Worm (Caenorhabditis elegans) whole organism, L4/young adult: Measurements from ENCODE around the gene F35G12.7.

ENCODE experiments used
- W03F9.2 ChIP-seq: fragments of 150-350 bp; optimal IDR thresholded peaks from 2 replicates; lab custom pipeline; 2014; ENCODE audit warnings: missing biosample characterization, missing genetic modification characterization
- dao-5 ChIP-seq: sonication (generic microtip); optimal IDR thresholded peaks from 2 replicates; lab custom pipeline; 2016; ENCODE audit warnings: missing genotype, missing genetic modification characterization, moderate library complexity, missing compliant biosample characterization
- him-1 ChIP-seq: sonication (generic microtip); optimal IDR thresholded peaks from 2 replicates; lab custom pipeline; 2016; ENCODE audit warnings: missing genotype, missing genetic modification reagents, missing genetic modification characterization, missing compliant biosample characterization

Gene F35G12.7

DNA sequence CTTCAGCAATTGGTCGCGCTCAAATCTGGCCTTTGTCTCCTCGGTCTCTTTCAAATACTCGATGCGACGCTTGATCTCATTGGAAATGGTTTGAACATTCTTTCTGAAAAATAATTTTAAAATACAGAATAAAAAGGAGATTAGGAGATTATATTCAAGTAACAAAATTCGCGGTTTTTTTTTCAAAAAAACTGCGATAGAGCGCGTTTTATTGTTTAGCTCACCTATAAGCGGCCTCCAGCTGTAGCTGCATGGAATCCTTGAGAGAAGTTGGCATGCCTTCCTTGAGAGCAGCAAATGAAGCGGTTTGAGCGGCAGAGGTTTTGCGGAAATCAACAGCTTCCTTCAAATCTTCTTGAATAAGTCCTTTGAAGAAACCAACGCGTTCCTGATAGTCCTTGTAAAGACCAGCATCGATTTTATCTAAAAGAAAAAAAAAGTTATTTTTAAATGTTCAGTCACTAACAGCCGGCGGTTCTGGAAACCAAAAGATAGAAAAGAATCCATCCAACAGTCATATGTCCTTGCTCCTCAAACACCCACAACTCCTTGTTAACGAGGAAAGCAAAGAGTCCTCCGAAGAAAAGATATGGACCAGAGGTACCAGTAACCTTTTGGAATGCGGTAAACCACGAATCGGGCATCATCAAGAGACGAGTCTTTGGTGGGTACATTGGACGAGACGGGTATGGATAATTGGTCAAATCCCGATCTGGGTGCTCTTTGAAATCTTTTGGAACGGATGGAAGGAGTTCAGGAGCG, 7.8 kb upstream of the F35G12.7 start:
- TF ChIP-seq him-1, result no peak
- TF ChIP-seq W03F9.2 (tag; lab: Kevin White, UChicago), result no peak
- TF ChIP-seq dao-5 (tag; lab: Kevin White, UChicago), result no peak

DNA sequence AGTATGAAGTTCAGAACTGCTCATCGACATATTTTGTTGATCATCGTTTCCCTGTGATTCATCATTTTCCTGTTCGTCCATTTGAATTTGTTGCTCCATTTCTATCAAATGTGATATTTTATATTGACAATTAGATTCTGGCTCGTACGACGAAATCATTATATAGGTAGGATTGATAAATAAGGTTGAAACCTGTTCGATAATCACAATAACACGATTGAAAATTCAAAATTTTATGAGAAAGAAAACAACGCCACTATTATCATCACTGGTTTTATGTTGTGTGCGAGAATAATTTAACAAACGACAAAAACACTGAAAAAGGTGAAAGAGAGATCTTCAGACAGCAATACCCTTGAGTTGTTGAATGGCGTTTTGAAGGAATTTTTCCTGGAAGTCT, 7.2 kb upstream of the F35G12.7 start, which contains the start of gene apc-11:
Gene apc-11, minus strand, starts transcription at position 101 of the 400 bp plus-strand sequence.
- no peak for TF ChIP-seq W03F9.2 (tag; lab: Kevin White, UChicago)
- TF ChIP-seq dao-5 (tag; lab: Kevin White, UChicago), result no peak
- no peak for TF ChIP-seq him-1

DNA sequence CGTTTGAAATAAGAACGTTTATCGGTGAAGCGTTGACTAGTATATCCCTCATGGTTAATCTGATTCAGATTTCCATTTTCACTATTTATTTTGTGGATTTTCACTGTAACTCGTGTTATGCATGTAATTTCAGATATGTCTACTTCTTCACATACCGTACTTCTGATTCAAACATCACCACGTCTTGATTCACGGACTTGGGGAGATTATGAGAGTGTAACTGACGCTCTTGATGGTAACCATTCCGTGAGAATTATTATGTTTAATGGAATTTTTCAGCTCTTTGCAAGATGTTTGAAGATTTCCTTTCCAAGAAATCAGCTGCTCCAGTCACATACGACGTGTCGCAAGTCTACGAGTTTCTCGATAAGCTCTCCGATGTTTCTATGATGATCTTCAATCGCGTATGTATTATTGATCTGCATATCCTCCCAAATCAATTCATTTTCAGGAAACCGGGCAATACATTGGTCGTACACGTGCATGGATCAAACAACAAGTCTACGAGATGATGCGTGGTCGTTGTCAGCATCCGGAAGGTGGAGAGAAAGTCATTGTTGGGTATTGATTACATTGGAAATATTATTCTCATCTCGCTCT, 6.1 kb upstream of the F35G12.7 start, which contains the start of gene erh-2:
Gene erh-2, plus strand, starts transcription at position 134 of the 600 bp plus-strand sequence.
- TF ChIP-seq W03F9.2 (tag; lab: Kevin White, UChicago), result no peak
- TF ChIP-seq dao-5 (tag; lab: Kevin White, UChicago), result no peak
- no peak for TF ChIP-seq him-1

DNA sequence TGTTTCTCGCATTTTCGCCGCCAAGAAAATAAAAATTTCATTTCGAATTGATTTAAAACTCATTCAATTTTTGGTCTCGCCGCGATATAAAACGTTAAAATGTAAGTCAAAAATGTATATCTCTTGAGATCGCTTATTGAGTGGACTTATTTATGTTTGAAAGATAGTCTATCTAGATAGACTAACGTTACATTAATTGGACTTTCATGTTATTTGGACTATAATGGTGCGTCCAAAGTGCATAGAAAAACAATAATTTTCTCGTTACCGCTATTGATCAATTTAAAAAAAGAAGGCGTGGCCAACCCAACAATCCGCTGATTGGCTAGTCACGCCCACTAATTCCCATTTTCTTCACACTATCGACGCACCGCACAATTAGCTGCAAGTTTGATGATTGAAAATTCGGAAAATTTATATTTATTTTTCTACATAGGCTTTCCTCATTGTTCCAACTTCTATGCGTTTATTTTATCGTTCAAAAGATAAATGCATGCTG, 3.0 kb downstream of the F35G12.7 start, which contains the start of gene F35G12.5:
Gene F35G12.5, plus strand, starts transcription at position 51 of the 499 bp plus-strand sequence.
- no peak for TF ChIP-seq W03F9.2 (tag; lab: Kevin White, UChicago)
- no peak for TF ChIP-seq him-1
- TF ChIP-seq dao-5 (tag; lab: Kevin White, UChicago), result no peak

DNA sequence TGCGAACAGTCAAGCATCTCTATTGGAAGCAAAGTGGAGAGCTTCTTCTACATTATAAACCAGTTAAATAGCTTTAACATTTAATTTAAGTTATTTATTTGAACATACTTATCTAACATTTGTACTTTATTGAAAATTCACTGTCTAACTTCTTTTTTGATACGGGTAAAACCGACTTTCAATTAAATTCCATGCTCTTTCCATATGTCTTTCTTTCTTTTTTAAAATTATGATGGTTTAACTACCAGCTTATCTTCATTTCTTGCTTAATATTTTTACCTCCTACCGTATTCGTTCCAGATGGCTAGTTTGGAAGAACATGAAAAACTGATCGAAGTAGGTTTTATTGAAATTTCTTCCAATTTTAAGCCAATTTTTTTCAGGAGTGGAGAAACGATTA, 5.6 kb downstream of the F35G12.7 start, which contains the start of gene F35G12.12:
Gene F35G12.12, plus strand, starts transcription at position 301 of the 400 bp plus-strand sequence.
- TF ChIP-seq dao-5 (tag; lab: Kevin White, UChicago) (no peak), W03F9.2 (tag; lab: Kevin White, UChicago) (no peak), him-1 (no peak)

DNA sequence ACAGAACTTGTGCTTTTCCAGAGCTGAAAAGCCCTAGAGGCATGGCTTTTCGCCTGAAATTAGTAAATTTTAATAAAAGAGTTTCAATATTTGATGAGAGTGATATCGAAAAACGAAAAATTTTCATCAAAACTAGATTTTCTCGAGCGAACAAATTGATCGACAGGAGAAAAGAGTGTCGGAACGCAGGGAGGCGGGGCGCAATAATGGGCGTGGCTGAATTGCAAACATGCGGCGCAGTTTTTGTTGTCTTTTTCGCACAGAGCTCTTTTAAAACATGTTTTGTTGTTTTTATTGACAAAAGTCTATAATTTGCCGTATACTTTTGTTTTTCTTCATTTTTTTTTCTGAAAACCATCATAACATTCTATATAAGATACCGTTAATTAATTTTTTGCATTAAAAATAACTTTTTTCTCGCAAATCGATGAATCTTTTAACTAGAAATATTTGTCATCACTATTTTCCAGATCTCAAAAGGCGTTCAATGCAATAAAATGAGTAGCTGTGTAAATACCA, 8.7 kb downstream of the F35G12.7 start, which contains the start of the genes sel-5 and wdr-48:
Gene sel-5, minus strand, starts transcription at position 53 of the 519 bp plus-strand sequence.
Gene wdr-48, plus strand, starts transcription at position 469 of the 519 bp plus-strand sequence.
- TF ChIP-seq W03F9.2 (tag; lab: Kevin White, UChicago) (peak; percentile 48), dao-5 (tag; lab: Kevin White, UChicago) (no peak)

DNA sequence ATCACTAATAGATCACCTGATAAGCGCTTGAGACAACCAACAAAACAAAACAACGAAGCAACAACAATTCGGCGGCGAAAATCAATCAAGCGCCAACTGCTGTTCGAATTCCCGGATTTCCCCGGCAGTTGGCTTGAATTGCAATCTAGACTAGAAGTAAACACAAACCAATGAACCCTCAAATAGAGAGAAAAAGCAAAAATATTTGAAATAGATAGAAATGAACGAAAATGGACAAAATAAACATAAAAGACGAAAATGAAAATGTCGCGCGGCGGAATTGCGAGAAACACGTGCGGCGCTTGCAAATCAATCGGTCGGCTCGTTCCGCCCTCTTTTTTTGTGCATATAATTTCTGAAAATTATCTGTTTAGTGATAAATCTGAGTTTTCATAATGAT, 18.7 kb downstream of the F35G12.7 start, which contains the start of gene idhg-1:
Gene idhg-1, plus strand, starts transcription at position 343 of the 400 bp plus-strand sequence.
- TF ChIP-seq W03F9.2 (tag; lab: Kevin White, UChicago), result peak; percentile 80
- TF ChIP-seq dao-5 (tag; lab: Kevin White, UChicago), result peak; percentile 54
- TF ChIP-seq him-1, result peak; percentile 66

DNA sequence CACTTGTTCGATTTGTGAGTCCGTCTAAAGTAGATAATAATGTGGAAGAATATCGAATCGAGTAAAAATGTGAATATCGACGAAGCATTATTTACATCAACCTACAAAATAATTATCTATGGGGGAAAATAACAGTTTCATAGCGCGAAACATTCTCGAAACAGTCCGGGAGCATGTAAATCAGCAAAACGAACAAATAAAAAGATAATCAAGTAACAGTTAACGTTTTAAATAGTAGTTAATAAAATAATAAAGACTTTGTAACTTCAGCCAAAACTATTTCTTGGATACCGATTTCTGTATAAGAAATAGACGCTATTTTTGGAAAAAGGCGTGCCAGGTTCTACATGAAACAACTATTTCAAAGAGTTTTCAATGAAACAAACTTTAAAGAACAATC, 19.1 kb downstream of the F35G12.7 start, which contains the start of gene mlcd-1:
Gene mlcd-1, minus strand, starts transcription at position 101 of the 400 bp plus-strand sequence.
- no peak for TF ChIP-seq dao-5 (tag; lab: Kevin White, UChicago)
- no peak for TF ChIP-seq W03F9.2 (tag; lab: Kevin White, UChicago)
- no peak for TF ChIP-seq him-1

DNA sequence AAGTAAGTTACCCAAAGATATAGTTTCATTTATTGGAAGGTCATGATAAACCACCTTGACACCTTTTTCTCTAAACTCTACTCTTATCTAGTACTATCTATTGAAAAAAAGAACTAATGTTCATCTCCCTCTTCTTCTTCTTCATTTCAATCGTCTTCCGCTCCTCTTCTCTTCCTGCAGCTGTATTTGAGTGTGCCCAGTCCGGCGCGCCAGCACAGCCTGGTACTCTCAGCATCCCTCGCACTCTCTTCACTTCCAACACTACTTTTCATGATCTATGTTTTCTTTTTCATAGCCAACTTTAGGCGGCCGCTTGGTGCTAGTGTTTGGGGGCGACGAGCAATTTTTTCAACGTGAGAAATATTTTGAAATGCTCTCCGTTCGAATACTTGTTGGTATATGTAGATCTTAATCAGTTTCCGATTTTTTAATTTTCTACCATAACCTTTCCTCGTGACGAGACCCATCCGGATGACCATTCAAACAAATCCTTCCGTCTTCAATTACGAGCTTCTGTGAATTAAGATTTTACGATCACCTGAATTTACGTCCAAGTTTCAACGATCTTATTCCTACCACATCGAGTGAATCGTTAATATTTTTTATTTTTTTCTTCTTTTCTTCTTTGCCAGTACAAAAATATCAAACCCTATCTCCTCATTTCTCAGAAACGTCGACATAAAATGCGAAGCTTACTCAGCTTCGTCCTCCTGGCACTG, 24.9 kb downstream of the F35G12.7 start, which contains the start of gene pan-1:
Gene pan-1, plus strand, starts transcription at position 669 of the 719 bp plus-strand sequence.
- TF ChIP-seq him-1 (no peak), W03F9.2 (tag; lab: Kevin White, UChicago) (peak; percentile 43), dao-5 (tag; lab: Kevin White, UChicago) (no peak)

DNA sequence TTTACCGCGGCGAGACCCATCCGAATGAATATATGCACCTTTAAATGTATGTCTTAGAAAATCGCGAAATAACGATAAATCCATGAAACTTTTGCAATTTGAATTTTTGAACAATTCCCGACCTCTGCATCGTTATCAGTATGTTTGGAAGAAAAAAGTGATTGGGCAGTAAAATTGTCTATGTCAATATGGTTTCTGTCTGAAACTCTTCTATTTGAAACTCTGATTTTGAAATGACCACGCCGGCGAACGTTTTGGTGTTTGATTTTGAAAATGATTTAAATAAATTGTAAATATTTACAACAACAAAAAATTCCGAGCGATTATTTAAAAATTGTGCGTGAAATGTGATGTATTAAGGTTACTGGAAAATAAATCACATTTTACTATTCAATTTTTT, 25.8 kb downstream of the F35G12.7 start:
- no peak for TF ChIP-seq dao-5 (tag; lab: Kevin White, UChicago)
- TF ChIP-seq him-1, result no peak

DNA sequence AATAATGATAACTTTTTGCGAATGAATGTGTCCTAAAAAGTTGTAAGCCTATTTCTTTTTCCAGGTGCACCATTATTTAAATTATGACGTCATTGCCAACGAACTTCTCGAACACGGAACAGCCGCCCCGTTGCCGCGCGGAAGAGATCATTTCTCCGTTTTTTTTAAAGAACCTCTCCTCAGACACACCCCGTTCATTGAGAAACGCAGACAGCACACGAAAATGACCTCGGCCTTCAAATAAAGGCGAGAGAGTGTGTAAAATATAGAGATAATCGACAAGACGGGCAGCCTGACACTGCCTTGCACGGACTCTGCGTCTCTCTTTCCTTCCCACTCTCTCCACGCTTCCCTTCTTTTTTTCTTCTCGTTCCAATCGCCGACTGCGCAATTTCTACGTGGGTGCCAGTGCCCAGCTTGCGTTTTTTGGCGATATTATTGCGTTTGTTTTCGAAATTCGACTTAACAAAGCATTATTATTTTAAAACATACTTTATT, 26.7 kb downstream of the F35G12.7 start:
- TF ChIP-seq W03F9.2 (tag; lab: Kevin White, UChicago) (peak; percentile 34), him-1 (peak; percentile 7), dao-5 (tag; lab: Kevin White, UChicago) (no peak)

DNA sequence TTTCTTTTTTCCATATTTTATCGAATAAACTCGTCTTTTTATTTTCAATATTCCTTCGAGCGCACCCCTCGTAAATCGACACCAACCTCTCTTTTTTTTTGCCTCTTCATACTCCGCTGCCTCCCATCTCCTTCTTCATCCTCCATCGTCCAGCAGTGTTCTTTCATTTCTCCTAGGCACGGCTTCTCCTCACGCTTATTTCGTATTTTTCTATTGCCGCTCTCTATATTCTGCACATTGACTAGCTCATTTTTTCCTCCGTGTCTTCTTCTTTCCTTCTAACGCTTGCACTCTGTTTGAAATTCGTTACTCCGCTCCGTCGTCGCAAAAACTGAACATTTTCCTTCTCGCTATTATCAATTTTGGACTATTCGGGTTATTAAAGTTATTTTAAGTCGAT, 31.8 kb downstream of the F35G12.7 start:
- TF ChIP-seq dao-5 (tag; lab: Kevin White, UChicago) (no peak), him-1 (no peak), W03F9.2 (tag; lab: Kevin White, UChicago) (no peak)

DNA sequence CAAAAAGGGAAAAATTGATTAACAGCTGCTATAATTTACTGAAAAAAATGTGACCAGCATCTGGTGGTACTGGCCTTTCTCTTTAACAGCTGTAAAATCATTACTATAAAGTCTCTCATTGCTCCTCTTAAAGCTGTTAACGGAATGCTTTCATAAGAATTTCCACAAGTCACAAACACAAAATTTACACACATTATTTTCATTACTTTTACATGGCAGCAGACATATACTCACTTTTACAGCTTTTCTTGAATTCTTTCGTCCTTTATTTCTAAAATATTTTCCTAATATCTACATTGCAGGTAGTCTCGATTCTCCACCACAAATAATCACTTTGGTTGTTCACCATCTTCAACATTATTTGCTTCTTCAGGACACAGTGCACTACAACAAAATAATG, 33.8 kb downstream of the F35G12.7 start, which contains the start of gene imph-1:
Gene imph-1, plus strand, starts transcription at position 301 of the 400 bp plus-strand sequence.
- TF ChIP-seq dao-5 (tag; lab: Kevin White, UChicago) (no peak), W03F9.2 (tag; lab: Kevin White, UChicago) (no peak), him-1 (no peak)
